Worm (Caenorhabditis elegans) whole organism, mixed stage, embryonic: ENCODE data around the gene F22B5.6.
A peak's percentile ranks its signal among the peaks of the same experiment; 100 is the strongest.

Experiments
- bed-3 ChIP-seq: fragments of 200-800 bp; sonication (Bioruptor generic); optimal IDR thresholded peaks from 3 replicates; lab custom pipeline; 2018; ENCODE audit warnings: mild to moderate bottlenecking, missing genetic modification characterization, moderate library complexity, missing compliant biosample characterization
- blmp-1 ChIP-seq: fragments of 150-350 bp; optimal IDR thresholded peaks from 2 replicates; lab custom pipeline; 2014; ENCODE audit warnings: missing biosample characterization, missing genetic modification characterization
- ceh-39 ChIP-seq: fragments of 150-350 bp; optimal IDR thresholded peaks from 2 replicates; lab custom pipeline; 2014; ENCODE audit warnings: missing biosample characterization, missing genetic modification characterization
- ceh-43 ChIP-seq: fragments of 200-800 bp; sonication (Bioruptor generic); optimal IDR thresholded peaks from 2 replicates; lab custom pipeline; 2018; ENCODE audit warnings: mild to moderate bottlenecking, missing genetic modification characterization, moderate library complexity, missing compliant biosample characterization
- ceh-83 ChIP-seq: fragments of 200-800 bp; sonication (Bioruptor generic); optimal IDR thresholded peaks from 2 replicates; lab custom pipeline; 2018; ENCODE audit warnings: mild to moderate bottlenecking, missing genetic modification characterization, missing compliant biosample characterization
- ces-1 ChIP-seq: fragments of 150-350 bp; optimal IDR thresholded peaks from 2 replicates; lab custom pipeline; 2014; ENCODE audit warnings: missing biosample characterization, missing genetic modification reagents, missing genetic modification characterization
- drap-1 ChIP-seq: fragments of 200-800 bp; sonication (Bioruptor generic); optimal IDR thresholded peaks from 3 replicates; lab custom pipeline; 2018; ENCODE audit warnings: mild to moderate bottlenecking, missing genetic modification characterization, missing compliant biosample characterization
- elt-1 ChIP-seq: sonication (generic microtip); optimal IDR thresholded peaks from 2 replicates; lab custom pipeline; 2017; ENCODE audit warnings: missing genetic modification characterization, mild to moderate bottlenecking, missing compliant biosample characterization, antibody characterized with exemption, moderate library complexity, borderline replicate concordance; ENCODE audit not compliant: insufficient read depth
- elt-3 ChIP-seq: fragments of 150-350 bp; optimal IDR thresholded peaks from 2 replicates; lab custom pipeline; 2014; ENCODE audit warnings: missing biosample characterization, missing genetic modification characterization
- flh-1 ChIP-seq: fragments of 200-800 bp; sonication (Bioruptor generic); optimal IDR thresholded peaks from 2 replicates; lab custom pipeline; 2018; ENCODE audit warnings: mild to moderate bottlenecking, missing genetic modification characterization, moderate library complexity, missing compliant biosample characterization
- ham-2 ChIP-seq: fragments of 200-800 bp; sonication (Bioruptor generic); optimal IDR thresholded peaks from 2 replicates; lab custom pipeline; 2018; ENCODE audit warnings: mild to moderate bottlenecking, missing genetic modification characterization, missing compliant biosample characterization
- lin-13 ChIP-seq: fragments of 150-350 bp; optimal IDR thresholded peaks from 2 replicates; lab custom pipeline; 2014; ENCODE audit warnings: missing biosample characterization, missing genetic modification characterization
- lin-32 ChIP-seq: fragments of 200-800 bp; sonication (Bioruptor generic); optimal IDR thresholded peaks from 2 replicates; lab custom pipeline; 2018; ENCODE audit warnings: mild to moderate bottlenecking, missing genetic modification characterization, missing compliant biosample characterization
- lsy-2 ChIP-seq: fragments of 150-350 bp; optimal IDR thresholded peaks from 2 replicates; lab custom pipeline; 2014; ENCODE audit warnings: missing biosample characterization, missing genetic modification characterization
- mab-5 ChIP-seq: fragments of 150-350 bp; optimal IDR thresholded peaks from 2 replicates; lab custom pipeline; 2014; ENCODE audit warnings: missing biosample characterization, missing genetic modification characterization
- mep-1 ChIP-seq: fragments of 150-350 bp; optimal IDR thresholded peaks from 2 replicates; lab custom pipeline; 2017; ENCODE audit warnings: missing biosample characterization, missing genetic modification reagents, missing genetic modification characterization, inconsistent platforms
- mls-2 ChIP-seq: sonication (generic microtip); optimal IDR thresholded peaks from 2 replicates; lab custom pipeline; 2016; ENCODE audit warnings: mild to moderate bottlenecking, missing genetic modification characterization, moderate library complexity, missing compliant biosample characterization
- nhr-12 ChIP-seq: fragments of 150-350 bp; optimal IDR thresholded peaks from 2 replicates; lab custom pipeline; 2014; ENCODE audit warnings: missing biosample characterization, missing genetic modification characterization
- nhr-2 ChIP-seq: fragments of 150-350 bp; optimal IDR thresholded peaks from 2 replicates; lab custom pipeline; 2014; ENCODE audit warnings: missing biosample characterization, missing genetic modification characterization
- nhr-28 ChIP-seq: fragments of 150-350 bp; optimal IDR thresholded peaks from 2 replicates; lab custom pipeline; 2014; ENCODE audit warnings: missing biosample characterization, missing genetic modification characterization
- nhr-76 ChIP-seq: sonication (generic microtip); optimal IDR thresholded peaks from 2 replicates; lab custom pipeline; 2017; ENCODE audit warnings: missing biosample characterization, missing genetic modification characterization
- pha-4 ChIP-seq: fragments of 150-350 bp; optimal IDR thresholded peaks from 2 replicates; lab custom pipeline; 2018; ENCODE audit warnings: missing biosample characterization, missing genetic modification reagents, missing genetic modification characterization
- sem-2 ChIP-seq: fragments of 200-800 bp; sonication (Bioruptor generic); optimal IDR thresholded peaks from 2 replicates; lab custom pipeline; 2018; ENCODE audit warnings: mild to moderate bottlenecking, missing genetic modification characterization, missing compliant biosample characterization
- sptf-1 ChIP-seq: sonication (generic microtip); optimal IDR thresholded peaks from 2 replicates; lab custom pipeline; 2017; ENCODE audit warnings: mild to moderate bottlenecking, missing genetic modification characterization, moderate library complexity, missing compliant biosample characterization
- unc-120 ChIP-seq: sonication (generic microtip); optimal IDR thresholded peaks from 2 replicates; lab custom pipeline; 2017; ENCODE audit warnings: missing genetic modification characterization, missing compliant biosample characterization; ENCODE audit not compliant: poor library complexity, severe bottlenecking
- unc-39 ChIP-seq: fragments of 150-350 bp; optimal IDR thresholded peaks from 2 replicates; lab custom pipeline; 2014; ENCODE audit warnings: missing biosample characterization, missing genetic modification characterization
- unc-62 ChIP-seq: fragments of 150-350 bp; optimal IDR thresholded peaks from 2 replicates; lab custom pipeline; 2014; ENCODE audit warnings: missing biosample characterization, missing genetic modification reagents, missing genetic modification characterization
- zip-8 ChIP-seq: fragments of 150-350 bp; optimal IDR thresholded peaks from 2 replicates; lab custom pipeline; 2014; ENCODE audit warnings: missing biosample characterization, missing genetic modification characterization
- ztf-11 ChIP-seq: fragments of 150-350 bp; optimal IDR thresholded peaks from 2 replicates; lab custom pipeline; 2014; ENCODE audit warnings: missing biosample characterization, missing genetic modification characterization

F22B5.6 gene

DNA sequence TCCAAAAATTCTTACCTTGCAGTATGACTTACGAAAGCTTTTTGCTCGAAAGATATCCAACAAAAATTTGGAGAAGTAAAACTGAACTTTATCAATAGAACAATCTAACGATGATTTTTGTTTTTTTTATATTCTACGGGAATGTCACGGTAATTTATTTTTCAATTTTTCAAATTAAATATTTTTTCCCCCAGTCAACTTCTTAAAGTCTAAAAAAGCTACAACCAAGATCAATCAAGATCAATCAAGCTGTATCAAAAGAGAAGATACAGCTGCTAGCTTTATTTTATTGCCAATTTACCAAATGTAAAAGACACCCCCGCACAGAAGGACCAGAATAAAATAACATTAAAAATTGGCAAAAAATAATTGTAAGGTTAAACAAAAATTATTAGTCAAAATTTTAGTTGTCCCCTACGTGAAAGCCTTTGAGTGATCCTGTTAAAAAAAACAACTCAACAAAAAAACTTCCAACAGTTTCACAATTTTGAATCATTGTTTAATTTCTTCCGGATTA lies 19.4 kb upstream of the F22B5.6 start, which contains the start of the genes M05D6.1 and M05D6.3:
TSS of gene M05D6.1 (minus strand) at position 101 of the 517 bp plus-strand sequence.
TSS of gene M05D6.3 (plus strand) at position 467 of the 517 bp plus-strand sequence.
- TF ChIP-seq sptf-1 (tag; lab: Kevin White, UChicago) (no peak), blmp-1 (no peak), lin-32 (no peak), elt-3 (no peak), pha-4 (no peak), lsy-2 (tag; lab: Kevin White, UChicago) (no peak), unc-39 (tag; lab: Kevin White, UChicago) (no peak), ceh-83 (no peak), unc-62 (GFP tag; lab: Kevin White, UChicago) (no peak), ceh-39 (tag; lab: Kevin White, UChicago) (no peak), nhr-28 (tag; lab: Kevin White, UChicago) (no peak), nhr-2 (tag; lab: Kevin White, UChicago) (no peak), sem-2 (GFP tag; lab: Kevin White, UChicago) (no peak), bed-3 (GFP tag; lab: Kevin White, UChicago) (no peak)

DNA sequence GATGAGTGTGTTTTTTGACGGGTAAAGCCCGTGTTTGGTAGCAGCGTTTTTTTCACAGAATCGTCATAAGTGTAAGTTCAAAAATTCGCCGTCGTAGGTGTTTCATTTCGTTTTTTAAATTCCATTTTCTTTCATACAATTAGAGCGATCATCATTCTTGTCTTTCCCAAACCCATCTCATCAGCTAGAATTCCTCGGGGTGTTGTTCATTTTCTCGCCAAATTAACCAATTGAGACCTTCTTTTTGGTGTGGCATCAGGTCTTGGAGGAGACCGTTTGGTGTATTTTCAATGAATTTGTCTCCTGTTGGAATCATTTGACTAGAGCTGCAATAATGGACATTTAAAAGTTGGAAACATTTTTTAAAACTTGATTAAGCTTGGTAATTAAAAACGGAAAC lies 16.9 kb upstream of the F22B5.6 start:
- TF ChIP-seq ceh-43, result no peak
- TF ChIP-seq flh-1 (GFP tag; lab: Kevin White, UChicago), result no peak
- no peak for TF ChIP-seq ztf-11 (tag; lab: Kevin White, UChicago)
- TF ChIP-seq sem-2 (GFP tag; lab: Kevin White, UChicago), result no peak
- TF ChIP-seq zip-8 (tag; lab: Kevin White, UChicago), result no peak
- no peak for TF ChIP-seq drap-1 (GFP tag; lab: Kevin White, UChicago)
- no peak for TF ChIP-seq lsy-2 (tag; lab: Kevin White, UChicago)
- no peak for TF ChIP-seq pha-4

- TF ChIP-seq elt-3 (no peak), unc-120 (tag; lab: Kevin White, UChicago) (no peak), drap-1 (GFP tag; lab: Kevin White, UChicago) (no peak), ceh-39 (tag; lab: Kevin White, UChicago) (no peak), sem-2 (GFP tag; lab: Kevin White, UChicago) (no peak), nhr-12 (tag; lab: Kevin White, UChicago) (no peak), nhr-76 (tag; lab: Kevin White, UChicago) (no peak), lin-32 (no peak), lin-13 (no peak), ztf-11 (tag; lab: Kevin White, UChicago) (no peak)
Observed at ce11 chrII:8471139-8471538, 15.1 kb upstream of the F22B5.6 start, which contains the start of gene M05D6.8. TSS of gene M05D6.8 (minus strand) at chrII:8471239.

- TF ChIP-seq unc-62 (GFP tag; lab: Kevin White, UChicago) (no peak), nhr-76 (tag; lab: Kevin White, UChicago) (no peak), ham-2 (GFP tag; lab: Kevin White, UChicago) (no peak), lin-13 (no peak), ztf-11 (tag; lab: Kevin White, UChicago) (no peak), flh-1 (GFP tag; lab: Kevin White, UChicago) (no peak), sem-2 (GFP tag; lab: Kevin White, UChicago) (no peak), unc-120 (tag; lab: Kevin White, UChicago) (no peak), lin-32 (no peak), zip-8 (tag; lab: Kevin White, UChicago) (no peak), elt-1 (tag; lab: Kevin White, UChicago) (no peak), mab-5 (tag; lab: Kevin White, UChicago) (no peak), mep-1 (no peak), elt-3 (no peak), mls-2 (no peak), sptf-1 (tag; lab: Kevin White, UChicago) (no peak), ces-1 (no peak), ceh-43 (no peak), ceh-39 (tag; lab: Kevin White, UChicago) (no peak), unc-39 (tag; lab: Kevin White, UChicago) (no peak)
Observed at ce11 chrII:8467809-8468208, 11.8 kb upstream of the F22B5.6 start, which contains the start of gene M05D6.2. TSS of gene M05D6.2 (plus strand) at chrII:8468109.

DNA sequence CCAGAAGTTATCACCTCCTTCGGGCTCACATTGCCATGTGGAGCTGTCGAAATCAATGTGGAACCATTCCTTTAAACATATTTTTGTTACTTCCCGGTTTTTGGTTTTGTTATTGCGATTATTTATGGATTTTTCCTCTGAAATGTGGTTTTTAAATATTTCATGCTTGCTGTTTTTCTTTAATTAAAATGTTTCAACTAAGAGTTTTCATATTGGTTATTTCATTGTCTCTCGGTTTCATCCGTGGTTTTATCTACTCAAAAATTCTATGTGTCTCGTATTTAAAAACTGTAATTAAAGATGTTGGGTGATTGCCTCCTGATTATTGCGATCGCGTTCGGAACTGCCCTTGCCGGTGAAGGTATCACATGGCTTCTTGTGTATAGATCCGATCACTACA lies 10.9 kb upstream of the F22B5.6 start, which contains the start of gene F22B5.10:
TSS of gene F22B5.10 (plus strand) at position 301 of the 400 bp plus-strand sequence.
- TF ChIP-seq ceh-83 (peak; percentile 32), drap-1 (GFP tag; lab: Kevin White, UChicago) (no peak)
